Worm (Caenorhabditis elegans) whole organism, early embryonic: ENCODE measurements around the gene M03E7.2.
"Not testable (repeated sequence)": the region's sequence is repeated elsewhere in the genome, so short reads cannot be mapped to it uniquely, and the experiment has no call there.

ENCODE experiments used
- B0310.2 ChIP-seq: sonication (generic microtip); optimal IDR thresholded peaks from 2 replicates; lab custom pipeline; 2016; ENCODE audit warnings: mild to moderate bottlenecking, missing genetic modification characterization, missing compliant biosample characterization
- F13C5.2 ChIP-seq: sonication (generic microtip); optimal IDR thresholded peaks from 2 replicates; lab custom pipeline; 2017; ENCODE audit warnings: mild to moderate bottlenecking, missing genetic modification characterization, inconsistent platforms, missing compliant biosample characterization
- aly-1 ChIP-seq: sonication (generic microtip); optimal IDR thresholded peaks from 2 replicates; lab custom pipeline; 2016; ENCODE audit warnings: missing genetic modification characterization, missing compliant biosample characterization
- ama-1 ChIP-seq: fragments of 150-350 bp; optimal IDR thresholded peaks from 2 replicates; lab custom pipeline; 2014
- ceh-13 ChIP-seq: fragments of 200-800 bp; sonication (Bioruptor generic); optimal IDR thresholded peaks from 2 replicates; lab custom pipeline; 2018; ENCODE audit warnings: mild to moderate bottlenecking, missing genetic modification characterization, missing compliant biosample characterization
- ceh-36 ChIP-seq: sonication (generic microtip); optimal IDR thresholded peaks from 2 replicates; lab custom pipeline; 2016; ENCODE audit warnings: missing genetic modification characterization, inconsistent platforms, missing compliant biosample characterization
- ets-7 ChIP-seq: sonication (generic microtip); optimal IDR thresholded peaks from 2 replicates; lab custom pipeline; 2016; ENCODE audit warnings: missing genotype, missing genetic modification characterization, missing compliant biosample characterization
- flt-1 ChIP-seq: fragments of 200-800 bp; sonication (Bioruptor generic); IDR thresholded peaks from 2 replicates; pipeline ENCODE4 v1.3.6; 2022; ENCODE audit warnings: missing genetic modification characterization, missing compliant biosample characterization
- hmbx-1 ChIP-seq: sonication (generic microtip); optimal IDR thresholded peaks from 2 replicates; lab custom pipeline; 2016; ENCODE audit warnings: mild to moderate bottlenecking, missing genetic modification characterization, missing compliant biosample characterization
- hmg-4 ChIP-seq: fragments of 200-800 bp; sonication (Bioruptor generic); optimal IDR thresholded peaks from 2 replicates; lab custom pipeline; 2018; ENCODE audit warnings: mild to moderate bottlenecking, missing genetic modification characterization, missing compliant biosample characterization
- hnd-1 ChIP-seq: sonication (generic microtip); optimal IDR thresholded peaks from 2 replicates; lab custom pipeline; 2016; ENCODE audit warnings: missing genetic modification characterization, missing compliant biosample characterization
- pes-1 ChIP-seq: fragments of 200-800 bp; sonication (Bioruptor generic); IDR thresholded peaks from 2 replicates; pipeline ENCODE4 v1.3.6; 2022; ENCODE audit warnings: missing genetic modification reagents, missing genetic modification characterization, missing compliant biosample characterization
- scrt-1 ChIP-seq: fragments of 200-800 bp; sonication (Bioruptor generic); IDR thresholded peaks from 2 replicates; pipeline ENCODE4 v1.3.6; 2022; ENCODE audit warnings: missing genetic modification characterization, missing compliant biosample characterization
- sea-1 ChIP-seq: fragments of 200-800 bp; sonication (Bioruptor generic); conservative IDR thresholded peaks from 2 replicates; pipeline ENCODE4 v1.3.6; 2022; ENCODE audit warnings: missing genetic modification characterization, missing compliant biosample characterization
- tbx-11 ChIP-seq: fragments of 200-800 bp; sonication (Bioruptor generic); IDR thresholded peaks from 2 replicates; pipeline ENCODE4 v1.3.6; 2022; ENCODE audit warnings: missing genetic modification characterization, missing compliant biosample characterization
- tbx-37 ChIP-seq: fragments of 200-800 bp; sonication (Bioruptor generic); conservative IDR thresholded peaks from 2 replicates; pipeline ENCODE4 v1.3.6; 2022; ENCODE audit warnings: missing genetic modification reagents, missing genetic modification characterization, missing compliant biosample characterization
- tra-4 ChIP-seq: sonication (generic microtip); optimal IDR thresholded peaks from 2 replicates; lab custom pipeline; 2017; ENCODE audit warnings: missing genetic modification characterization, missing compliant biosample characterization

M03E7.2 gene

DNA sequence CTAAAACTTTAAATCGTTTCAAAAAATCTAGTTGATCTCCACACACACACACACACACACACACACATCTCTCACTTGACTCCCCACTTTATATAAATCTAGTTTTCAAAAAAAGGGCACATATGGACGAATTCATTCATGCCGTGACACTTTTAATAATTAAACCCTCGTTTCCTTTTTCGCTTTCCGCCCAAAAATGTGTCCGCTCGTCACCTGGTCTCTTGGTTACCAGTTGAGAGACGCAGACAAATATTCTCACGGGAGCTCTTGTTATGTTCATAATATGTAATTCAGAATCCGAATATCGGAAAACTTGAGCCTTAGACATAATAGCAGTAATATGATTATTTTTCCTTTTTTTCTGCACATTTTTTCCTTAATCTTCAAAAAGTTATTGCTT lies 34.5 kb downstream of the M03E7.2 start:
- TF ChIP-seq ceh-36 (tag; lab: Kevin White, UChicago) (no peak), hnd-1 (tag; lab: Kevin White, UChicago) (no peak), flt-1 (GFP tag; lab: Robert Waterston, UW) (no peak), sea-1 (GFP tag; lab: Robert Waterston, UW) (no peak)

- TF ChIP-seq ceh-36 (tag; lab: Kevin White, UChicago): no peak
- TF ChIP-seq tbx-11 (GFP tag; lab: Robert Waterston, UW): no peak
- no peak for TF ChIP-seq hmbx-1 (tag; lab: Kevin White, UChicago)
- TF ChIP-seq F13C5.2 (tag; lab: Kevin White, UChicago): no peak
- TF ChIP-seq aly-1 (tag; lab: Kevin White, UChicago): no peak
- TF ChIP-seq scrt-1 (GFP tag; lab: Robert Waterston, UW): no peak
- TF ChIP-seq tra-4 (tag; lab: Kevin White, UChicago): no peak
- TF ChIP-seq sea-1 (GFP tag; lab: Robert Waterston, UW): no peak
- no peak for TF ChIP-seq ets-7 (tag; lab: Kevin White, UChicago)
- no peak for TF ChIP-seq pes-1 (GFP tag; lab: Robert Waterston, UW)
- no peak for TF ChIP-seq tbx-37 (GFP tag; lab: Robert Waterston, UW)
- TF ChIP-seq hmg-4: no peak
- no peak for TF ChIP-seq hnd-1 (tag; lab: Kevin White, UChicago)
- no peak for TF ChIP-seq B0310.2 (tag; lab: Kevin White, UChicago)
- no peak for TF ChIP-seq flt-1 (GFP tag; lab: Robert Waterston, UW)
- no peak for TF ChIP-seq ceh-13 (GFP tag; lab: Kevin White, UChicago)
- TF ChIP-seq ama-1 (lab: Kevin White, UChicago): no peak
These were observed 36.6 kb downstream of the M03E7.2 start, which contains the start of gene hex-2 for ce11 chrV:5653990-5654499. hex-2 (plus strand) TSS chrV:5654449.

DNA sequence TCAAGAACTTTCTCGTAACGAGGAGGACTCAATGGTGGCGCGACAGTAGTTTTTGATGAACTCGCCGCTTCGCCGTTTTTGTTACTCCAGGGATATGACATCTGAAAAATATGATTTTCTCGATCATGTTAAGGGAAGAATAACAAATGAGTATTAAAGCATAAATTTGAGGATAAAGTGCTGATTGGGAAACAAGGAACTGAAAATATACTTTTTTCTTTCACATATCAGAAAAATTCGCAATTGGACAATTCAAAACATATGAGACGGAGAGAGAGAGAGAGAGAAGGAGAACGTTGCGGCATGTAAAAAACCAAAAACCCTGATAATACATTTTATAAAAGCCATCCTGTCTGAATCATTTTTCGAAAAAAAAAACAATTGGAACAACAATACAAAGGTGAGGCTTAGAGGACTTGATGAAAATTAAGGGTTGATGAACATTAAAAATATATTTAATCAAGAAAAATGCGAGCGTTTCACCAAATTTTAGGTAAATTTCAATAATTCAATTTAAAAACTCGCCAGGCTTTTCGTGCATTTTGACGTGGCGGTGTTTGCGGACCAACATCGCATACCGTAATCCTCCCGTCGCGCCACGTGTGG lies 43.3 kb downstream of the M03E7.2 start, which contains the start of the genes mut-14 and C14C11.2:
Gene mut-14, minus strand, starts transcription at position 101 of the 606 bp plus-strand sequence.
Gene C14C11.2, plus strand, starts transcription at position 556 of the 606 bp plus-strand sequence.
- TF ChIP-seq tbx-11 (GFP tag; lab: Robert Waterston, UW) (no peak), scrt-1 (GFP tag; lab: Robert Waterston, UW) (no peak), B0310.2 (tag; lab: Kevin White, UChicago) (no peak)

DNA sequence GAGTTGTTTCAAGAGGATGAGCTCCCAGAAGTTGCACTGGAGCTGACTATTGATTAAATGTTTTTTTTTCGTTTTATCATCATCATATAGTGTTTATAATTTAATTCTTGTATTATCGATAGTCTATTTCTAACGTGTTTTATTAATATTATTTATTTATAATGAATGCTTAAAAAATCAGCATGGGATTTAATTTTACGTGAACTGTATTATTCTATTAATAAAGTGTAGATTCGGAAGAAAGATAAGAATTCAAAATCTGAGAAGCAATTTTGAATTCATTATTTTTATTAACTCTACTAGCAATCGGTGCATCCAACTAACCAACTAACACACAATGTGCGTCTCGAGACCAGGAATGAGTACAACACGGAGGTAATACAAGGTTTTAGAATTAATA lies 45.9 kb downstream of the M03E7.2 start, which contains the start of gene C14C11.1:
Gene C14C11.1, plus strand, starts transcription at position 301 of the 400 bp plus-strand sequence.
- TF ChIP-seq F13C5.2, hmbx-1, hnd-1 (tag; lab: Kevin White, UChicago): not testable (repeated sequence)

DNA sequence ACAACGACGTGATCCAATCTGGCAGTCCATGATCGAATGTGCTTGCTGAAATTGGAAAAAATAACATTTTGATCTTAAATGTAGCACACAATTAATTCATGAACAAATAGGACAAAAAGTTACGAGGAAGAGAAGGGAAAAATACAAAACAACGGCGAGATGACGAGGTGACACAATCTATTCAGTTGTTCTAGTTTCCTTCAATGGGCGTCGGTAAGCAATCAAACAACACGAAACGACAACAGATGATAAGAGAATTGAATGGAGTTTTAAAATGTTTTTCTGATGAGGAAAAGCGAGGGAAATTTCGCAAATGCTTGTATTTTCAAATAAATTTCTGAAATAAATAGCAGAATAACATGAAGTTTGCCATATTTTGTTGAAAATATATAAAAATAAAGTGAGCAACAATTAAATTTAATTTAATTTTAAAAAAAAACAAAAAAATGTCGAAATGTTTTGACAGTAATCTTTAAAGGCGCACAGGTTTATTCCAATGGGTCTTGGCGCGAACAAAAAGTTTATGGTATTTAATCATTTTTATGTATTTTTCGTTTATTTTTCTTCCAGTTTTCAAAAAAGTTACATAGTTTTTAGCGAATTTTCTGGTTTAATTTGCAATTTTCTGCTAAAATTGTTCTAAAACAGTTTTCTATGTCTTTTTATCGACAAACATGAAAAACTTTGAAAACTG lies 48.8 kb downstream of the M03E7.2 start, which contains the start of gene C14C11.7:
Gene C14C11.7, minus strand, starts transcription at position 51 of the 694 bp plus-strand sequence.
- TF ChIP-seq tbx-37 (GFP tag; lab: Robert Waterston, UW) (no peak), scrt-1 (GFP tag; lab: Robert Waterston, UW) (no peak), tra-4 (tag; lab: Kevin White, UChicago) (no peak), hmg-4 (no peak), B0310.2 (tag; lab: Kevin White, UChicago) (no peak), hnd-1 (tag; lab: Kevin White, UChicago) (no peak), pes-1 (GFP tag; lab: Robert Waterston, UW) (no peak), ceh-36 (tag; lab: Kevin White, UChicago) (no peak), tbx-11 (GFP tag; lab: Robert Waterston, UW) (no peak), sea-1 (GFP tag; lab: Robert Waterston, UW) (no peak)

- peak; percentile 29; the same call in 1 of the 2 replicates for TF ChIP-seq pes-1 (GFP tag; lab: Robert Waterston, UW)
- no peak for TF ChIP-seq B0310.2 (tag; lab: Kevin White, UChicago)
- TF ChIP-seq F13C5.2 (tag; lab: Kevin White, UChicago): no peak
These were observed 49.9 kb downstream of the M03E7.2 start for ce11 chrV:5667337-5667736.
